Fruit fly (Drosophila melanogaster): Measurements from ENCODE around the gene CG5050.

Gene CG5050

dm6 chr2L:17480943-17481580, 28.3 kb downstream of the CG5050 start, which contains the start of the genes fws and Lamtor3 (continued):
- TF ChIP-seq CG6808 (GFP tag; optimal IDR thresholded peaks at IDR 0.05) (peak; percentile 92), vri (GFP tag; optimal IDR thresholded peaks at IDR 0.05) (peak; percentile 95), cyc (GFP tag; optimal IDR thresholded peaks at IDR 0.05) (peak; percentile 96), CG9139 (GFP tag; optimal IDR thresholded peaks at IDR 0.05) (peak; percentile 94), CG1621 (tag; optimal IDR thresholded peaks at IDR 0.05) (peak; percentile 97), Eip93F (GFP tag; optimal IDR thresholded peaks at IDR 0.05) (peak; percentile 89), CG10631 (GFP tag; optimal IDR thresholded peaks at IDR 0.05) (peak; percentile 100), Hr4 (GFP tag; optimal IDR thresholded peaks at IDR 0.05) (peak; percentile 98), acj6 (GFP tag; optimal IDR thresholded peaks at IDR 0.05) (peak; percentile 99)

- TF ChIP-seq Sox14 (GFP tag; optimal IDR thresholded peaks at IDR 0.05) (peak; percentile 95), CG10669 (GFP tag; optimal IDR thresholded peaks at IDR 0.05) (peak; percentile 81), svp (GFP tag) (peak; percentile 97), pdm3 (GFP tag; optimal IDR thresholded peaks at IDR 0.05) (peak; percentile 96), acj6 (GFP tag; optimal IDR thresholded peaks at IDR 0.05) (peak; percentile 93), achi (GFP tag; optimal IDR thresholded peaks at IDR 0.05) (peak; percentile 91), CG3919 (GFP tag; optimal IDR thresholded peaks at IDR 0.05) (peak; percentile 94), Eip93F (GFP tag; optimal IDR thresholded peaks at IDR 0.05) (no peak), CG3032 (tag; optimal IDR thresholded peaks at IDR 0.05) (peak; percentile 87), CG34406 (GFP tag; optimal IDR thresholded peaks at IDR 0.05) (peak; percentile 82), CG4318 (GFP tag; optimal IDR thresholded peaks at IDR 0.05) (peak; percentile 89), CG6808 (GFP tag; optimal IDR thresholded peaks at IDR 0.05) (peak; percentile 58), cyc (GFP tag; optimal IDR thresholded peaks at IDR 0.05) (peak; percentile 96), esn (GFP tag; optimal IDR thresholded peaks at IDR 0.05) (peak; percentile 93), CG15336 (GFP tag; IDR thresholded peaks at IDR 0.05) (peak; percentile 85), CG6163 (GFP tag; IDR thresholded peaks at IDR 0.05) (peak; percentile 92), lz (GFP tag; optimal IDR thresholded peaks at IDR 0.05) (peak; percentile 93), Hr4 (GFP tag; optimal IDR thresholded peaks at IDR 0.05) (peak; percentile 96), Ets21C (GFP tag; optimal IDR thresholded peaks at IDR 0.05) (peak; percentile 93), Blimp-1 (GFP tag; optimal IDR thresholded peaks at IDR 0.05) (peak; percentile 37), CG10631 (GFP tag; optimal IDR thresholded peaks at IDR 0.05) (peak; percentile 95), CG1621 (tag; optimal IDR thresholded peaks at IDR 0.05) (peak; percentile 86), CG8632 (GFP tag; optimal IDR thresholded peaks at IDR 0.05) (peak; percentile 82), ss (GFP tag; optimal IDR thresholded peaks at IDR 0.05) (no peak), salr (GFP tag; optimal IDR thresholded peaks at IDR 0.05) (peak; percentile 85 to 86), CG32006 (GFP tag; optimal IDR thresholded peaks at IDR 0.05) (peak; percentile 93), eg (GFP tag; IDR thresholded peaks at IDR 0.05) (peak; percentile 95), CG8319 (GFP tag; optimal IDR thresholded peaks at IDR 0.05) (peak; percentile 91), CG11294 (GFP tag; IDR thresholded peaks at IDR 0.05) (peak; percentile 88), CG11762 (GFP tag; optimal IDR thresholded peaks at IDR 0.05; ENCODE audit: insufficient read depth) (peak; percentile 86), CG6276 (GFP tag; optimal IDR thresholded peaks at IDR 0.05) (peak; percentile 73), Smox (GFP tag; optimal IDR thresholded peaks at IDR 0.05) (peak; percentile 90), fd59A (GFP tag; optimal IDR thresholded peaks at IDR 0.05) (peak; percentile 70), CG16779 (tag; optimal IDR thresholded peaks at IDR 0.05) (peak; percentile 52), fd85E (GFP tag; optimal IDR thresholded peaks at IDR 0.05) (peak; percentile 61), Ets96B (tag; optimal IDR thresholded peaks at IDR 0.05) (peak; percentile 80), CG6854 (GFP tag; optimal IDR thresholded peaks at IDR 0.05) (peak; percentile 53), Gug (GFP tag; IDR thresholded peaks at IDR 0.05) (peak; percentile 91), vri (GFP tag; optimal IDR thresholded peaks at IDR 0.05) (peak; percentile 89), Eip78C (GFP tag) (peak; percentile 96), Sox15 (GFP tag; optimal IDR thresholded peaks at IDR 0.05) (peak; percentile 94), Lpt (GFP tag; optimal IDR thresholded peaks at IDR 0.05) (peak; percentile 81), Sox102F (GFP tag; optimal IDR thresholded peaks at IDR 0.05) (peak; percentile 88), topi (GFP tag; optimal IDR thresholded peaks at IDR 0.05) (peak; percentile 91), CG11902 (GFP tag; optimal IDR thresholded peaks at IDR 0.05) (peak; percentile 95), Hr38 (GFP tag; optimal IDR thresholded peaks at IDR 0.05) (peak; percentile 94)
Observed at dm6 chr2L:17484174-17484573, 31.4 kb downstream of the CG5050 start, which contains the start of the genes GCS2beta and CG5131. Gene GCS2beta, minus strand, starts transcription at chr2L:17484307. Gene CG5131, plus strand, starts transcription at chr2L:17484501.

Measured in whole organism, prepupa.